Worm (Caenorhabditis elegans): ENCODE measurements around the gene tsen-54.

DNA sequence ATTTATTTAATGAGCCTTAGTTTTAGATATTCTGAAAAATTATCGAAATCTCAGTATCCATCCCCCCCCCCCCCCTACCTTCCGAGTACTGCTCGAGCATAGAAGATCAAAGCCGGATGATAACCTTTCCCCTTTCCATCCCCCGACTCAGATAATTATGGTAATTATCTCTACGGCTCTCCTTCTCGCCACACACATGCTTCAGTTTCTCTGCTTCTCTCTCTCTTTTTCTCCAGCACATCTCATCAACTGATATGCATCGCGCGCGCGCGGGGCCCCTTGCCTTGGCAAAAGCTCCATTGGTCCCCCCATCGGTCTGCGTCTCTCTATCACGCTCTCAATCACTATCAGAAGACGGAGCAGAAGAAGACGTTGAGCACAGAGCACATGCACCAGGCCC lies 41.3 kb upstream of the tsen-54 start:
- no peak for TF ChIP-seq him-1 (tag; optimal IDR thresholded peaks at IDR 0.05)
- no peak for TF ChIP-seq W03F9.2 (tag; optimal IDR thresholded peaks at IDR 0.05)
